Fruit fly (Drosophila melanogaster) whole organism, prepupa: ENCODE measurements around the gene Adsl.

Source experiments
- CG6163 ChIP-seq: fragments of 200-800 bp; sonication (Bioruptor generic); IDR thresholded peaks from 3 replicates; pipeline ENCODE4 v1.3.6; 2022; ENCODE audit warnings: missing biosample characterization, missing genetic modification characterization
- CG6276 ChIP-seq: fragments of 200-800 bp; sonication (Bioruptor generic); optimal IDR thresholded peaks from 2 replicates; lab custom pipeline; 2017; ENCODE audit warnings: missing biosample characterization, mild to moderate bottlenecking, missing genetic modification characterization
- CG7368 ChIP-seq: fragments of 200-800 bp; sonication (Bioruptor generic); optimal IDR thresholded peaks from 3 replicates; lab custom pipeline; 2016; ENCODE audit warnings: missing biosample characterization, missing genetic modification characterization
- Ets96B ChIP-seq: fragments of 200-800 bp; optimal IDR thresholded peaks from 2 replicates; lab custom pipeline; 2019; ENCODE audit warnings: missing biosample characterization, mild to moderate bottlenecking, missing genetic modification characterization, moderate library complexity

DNA sequence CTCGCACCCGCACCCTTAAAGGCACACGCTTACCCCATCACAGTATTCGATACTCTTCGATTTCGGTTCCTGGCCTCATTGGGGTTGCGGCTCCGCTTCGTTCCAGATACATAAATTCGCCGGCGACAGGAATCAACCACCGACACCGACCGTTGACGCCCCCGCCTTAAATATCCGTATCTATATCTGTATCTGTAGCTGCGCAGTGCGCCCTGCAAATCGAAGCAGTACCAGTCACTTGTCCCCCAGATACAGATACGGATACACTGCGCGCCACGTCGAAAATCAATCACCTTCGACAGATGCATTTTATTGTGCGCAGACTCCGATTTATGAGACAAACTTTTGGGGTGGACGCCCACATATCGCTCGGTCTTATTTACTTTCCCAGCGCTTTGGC lies 48.3 kb downstream of the Adsl start:
- TF ChIP-seq CG6163 (GFP tag; lab: Robert Waterston, UW) (no peak), CG7368 (GFP tag; lab: Kevin White, UChicago) (no peak), CG6276 (GFP tag; lab: Kevin White, UChicago) (no peak), Ets96B (tag; lab: Kevin White, UChicago) (no peak)
